Worm (Caenorhabditis elegans) whole organism, L2 larva: Measurements from ENCODE around the gene gln-2.
A peak's percentile ranks its signal among the peaks of the same experiment; 100 is the strongest.

Experiments
- F13H6.1 ChIP-seq: sonication (generic microtip); optimal IDR thresholded peaks from 2 replicates; lab custom pipeline; 2016; ENCODE audit warnings: missing genetic modification characterization, missing compliant biosample characterization
- R02D3.7 ChIP-seq: fragments of 150-350 bp; optimal IDR thresholded peaks from 2 replicates; lab custom pipeline; 2014; ENCODE audit warnings: missing biosample characterization, missing genetic modification characterization
- Y55F3AM.14 ChIP-seq: fragments of 200-800 bp; sonication (Bioruptor generic); optimal IDR thresholded peaks from 2 replicates; lab custom pipeline; 2018; ENCODE audit warnings: mild to moderate bottlenecking, missing genetic modification characterization, missing compliant biosample characterization
- ZK546.5 ChIP-seq: sonication (generic microtip); optimal IDR thresholded peaks from 2 replicates; lab custom pipeline; 2017; ENCODE audit warnings: missing biosample characterization, missing genetic modification characterization
- aly-2 ChIP-seq: fragments of 150-350 bp; optimal IDR thresholded peaks from 2 replicates; lab custom pipeline; 2014; ENCODE audit warnings: missing biosample characterization, missing genetic modification characterization
- ama-1 ChIP-seq: fragments of 150-350 bp; optimal IDR thresholded peaks from 2 replicates; lab custom pipeline; 2018; ENCODE audit warnings: inconsistent platforms
- blmp-1 ChIP-seq: sonication (generic microtip); optimal IDR thresholded peaks from 2 replicates; lab custom pipeline; 2017; ENCODE audit warnings: missing genetic modification characterization, mild to moderate bottlenecking, missing compliant biosample characterization, antibody characterized with exemption, moderate library complexity; ENCODE audit not compliant: insufficient read depth
- ceh-82 ChIP-seq: fragments of 150-350 bp; optimal IDR thresholded peaks from 2 replicates; lab custom pipeline; 2014; ENCODE audit warnings: missing biosample characterization, missing genetic modification characterization
- crh-2 ChIP-seq: sonication (generic microtip); optimal IDR thresholded peaks from 2 replicates; lab custom pipeline; 2017; ENCODE audit warnings: missing biosample characterization, missing genetic modification characterization
- dmd-4 ChIP-seq: sonication (generic microtip); optimal IDR thresholded peaks from 2 replicates; lab custom pipeline; 2017; ENCODE audit warnings: missing biosample characterization, missing genetic modification characterization
- elt-1 ChIP-seq: fragments of 150-350 bp; optimal IDR thresholded peaks from 2 replicates; lab custom pipeline; 2014; ENCODE audit warnings: missing biosample characterization, missing genetic modification characterization
- elt-3 ChIP-seq: sonication (generic microtip); optimal IDR thresholded peaks from 2 replicates; lab custom pipeline; 2017; ENCODE audit warnings: missing biosample characterization, missing genetic modification characterization
- fos-1 ChIP-seq: fragments of 150-350 bp; optimal IDR thresholded peaks from 2 replicates; lab custom pipeline; 2014; ENCODE audit warnings: missing biosample characterization, missing genetic modification characterization
- gmeb-1 ChIP-seq: fragments of 150-350 bp; optimal IDR thresholded peaks from 2 replicates; lab custom pipeline; 2014; ENCODE audit warnings: missing biosample characterization, missing genetic modification characterization
- lin-11 ChIP-seq: fragments of 150-350 bp; sonication (generic microtip); optimal IDR thresholded peaks from 2 replicates; lab custom pipeline; 2014; ENCODE audit warnings: missing biosample characterization, missing genetic modification characterization, inconsistent platforms, mixed read lengths
- lin-39 ChIP-seq: fragments of 150-350 bp; optimal IDR thresholded peaks from 2 replicates; lab custom pipeline; 2014; ENCODE audit warnings: missing biosample characterization, missing genetic modification reagents, missing genetic modification characterization
- lsy-2 ChIP-seq, 2 experiments: fragments of 150-350 bp in 1 of 2; sonication (generic microtip) in 1 of 2; optimal IDR thresholded peaks; 2 replicates each; lab custom pipeline; 2014 to 2017; ENCODE audit warnings: missing biosample characterization in 2 of 2, missing genetic modification characterization in 2 of 2
- mbf-1 ChIP-seq: sonication (generic microtip); optimal IDR thresholded peaks from 2 replicates; lab custom pipeline; 2017; ENCODE audit warnings: missing biosample characterization, missing genetic modification characterization
- mdl-1 ChIP-seq, 2 experiments: fragments of 150-350 bp in 1 of 2; sonication (generic microtip) in 1 of 2; optimal IDR thresholded peaks; 2 replicates each; lab custom pipeline; 2017; ENCODE audit warnings: missing biosample characterization in 2 of 2, missing genetic modification characterization in 2 of 2
- nhr-11 ChIP-seq: fragments of 150-350 bp; optimal IDR thresholded peaks from 2 replicates; lab custom pipeline; 2014; ENCODE audit warnings: missing biosample characterization, missing genetic modification characterization
- nhr-12 ChIP-seq: fragments of 150-350 bp; optimal IDR thresholded peaks from 2 replicates; lab custom pipeline; 2014; ENCODE audit warnings: missing biosample characterization, missing genetic modification characterization
- nhr-21 ChIP-seq: fragments of 150-350 bp; optimal IDR thresholded peaks from 2 replicates; lab custom pipeline; 2014; ENCODE audit warnings: missing biosample characterization, missing genetic modification characterization
- nhr-237 ChIP-seq: fragments of 150-350 bp; optimal IDR thresholded peaks from 2 replicates; lab custom pipeline; 2014; ENCODE audit warnings: missing biosample characterization, missing genetic modification characterization
- nhr-6 ChIP-seq: fragments of 150-350 bp; optimal IDR thresholded peaks from 2 replicates; lab custom pipeline; 2014; ENCODE audit warnings: missing biosample characterization, missing genetic modification characterization
- peb-1 ChIP-seq: fragments of 150-350 bp; optimal IDR thresholded peaks from 2 replicates; lab custom pipeline; 2014; ENCODE audit warnings: missing biosample characterization, missing genetic modification characterization
- skn-1 ChIP-seq: sonication (generic microtip); optimal IDR thresholded peaks from 2 replicates; lab custom pipeline; 2017; ENCODE audit warnings: missing biosample characterization, missing genetic modification characterization
- sma-9 ChIP-seq, 2 experiments: fragments of 150-350 bp in 1 of 2; sonication (generic microtip) in 1 of 2; optimal IDR thresholded peaks; 2 replicates each; lab custom pipeline; 2014 to 2016; ENCODE audit warnings: missing genetic modification characterization in 2 of 2, mild to moderate bottlenecking in 1 of 2, missing biosample characterization in 1 of 2, missing compliant biosample characterization in 1 of 2, missing genetic modification reagents in 1 of 2, moderate library complexity in 1 of 2
- snpc-4 ChIP-seq: fragments of 150-350 bp; optimal IDR thresholded peaks from 2 replicates; lab custom pipeline; 2014; ENCODE audit warnings: missing biosample characterization, missing genetic modification characterization
- unc-62 ChIP-seq: fragments of 150-350 bp; optimal IDR thresholded peaks from 2 replicates; lab custom pipeline; 2014; ENCODE audit warnings: missing biosample characterization, missing genetic modification reagents, missing genetic modification characterization
- ztf-1 ChIP-seq: fragments of 200-800 bp; sonication (Bioruptor generic); conservative IDR thresholded peaks from 2 replicates; pipeline ENCODE4 v1.3.6; 2022; ENCODE audit warnings: missing genetic modification characterization, missing compliant biosample characterization
- ztf-11 ChIP-seq: sonication (generic microtip); optimal IDR thresholded peaks from 2 replicates; lab custom pipeline; 2017; ENCODE audit warnings: missing biosample characterization, missing genetic modification characterization

gln-2 gene

DNA sequence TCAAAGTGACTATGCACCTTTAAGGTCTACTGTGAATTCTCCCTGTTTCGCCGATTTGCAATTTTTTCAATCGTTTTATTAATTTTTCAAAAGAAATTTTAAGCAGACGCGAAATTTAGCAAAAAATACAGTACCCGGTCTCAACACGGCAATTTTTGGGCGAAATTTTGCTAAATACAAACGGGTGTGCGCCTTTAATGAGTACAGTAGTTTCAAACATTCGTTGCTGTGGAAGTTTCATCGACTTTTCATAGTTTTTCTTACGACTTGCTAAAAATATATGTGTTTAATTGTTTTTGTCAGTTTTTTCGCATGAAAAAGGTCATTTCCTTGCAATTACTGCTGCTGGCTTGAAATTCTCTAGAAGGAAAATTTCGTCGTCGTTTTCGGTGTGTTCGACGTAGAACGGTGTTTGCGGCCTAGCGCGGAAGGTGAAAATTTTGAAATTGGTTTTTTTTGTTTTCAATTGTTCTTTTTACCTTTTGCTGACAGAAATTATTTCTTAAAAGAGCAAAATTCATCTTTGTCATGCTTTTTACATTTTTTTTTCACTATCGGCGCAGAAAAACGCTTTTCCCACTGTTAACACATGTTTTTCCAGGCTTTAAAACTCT lies 2.3 kb upstream of the gln-2 start, which contains the start of gene K03H1.7:
K03H1.7 (plus strand) TSS at position 600 of the 614 bp plus-strand sequence.
- TF ChIP-seq gmeb-1 (tag; lab: Kevin White, UChicago), result peak; percentile 54
- no peak for TF ChIP-seq peb-1 (tag; lab: Kevin White, UChicago)
- no peak for TF ChIP-seq lin-39 (tag; lab: Kevin White, UChicago)

ce11 chrIII:9941020-9941674 lies 3.5 kb downstream of the gln-2 start, which contains the start of the genes K03H1.9 and K03H1.12:
TSS of gene K03H1.9 (minus strand) at chrIII:9941490.
TSS of gene K03H1.12 (plus strand) at chrIII:9941624.
- no peak for TF ChIP-seq nhr-11 (tag; lab: Kevin White, UChicago)
- no peak for TF ChIP-seq blmp-1 (tag; lab: Kevin White, UChicago)
- TF ChIP-seq mbf-1 (tag; lab: Kevin White, UChicago), result no peak
- no peak for TF ChIP-seq nhr-21 (tag; lab: Kevin White, UChicago)
- TF ChIP-seq nhr-12 (tag; lab: Kevin White, UChicago), result no peak

- TF ChIP-seq ZK546.5 (tag; lab: Kevin White, UChicago), result no peak
- TF ChIP-seq elt-3 (tag; lab: Kevin White, UChicago), result no peak
These were observed 12.5 kb downstream of the gln-2 start, which contains the start of gene dec-7 for ce11 chrIII:9932091-9932490. TSS of gene dec-7 (plus strand) at chrIII:9932398.

DNA sequence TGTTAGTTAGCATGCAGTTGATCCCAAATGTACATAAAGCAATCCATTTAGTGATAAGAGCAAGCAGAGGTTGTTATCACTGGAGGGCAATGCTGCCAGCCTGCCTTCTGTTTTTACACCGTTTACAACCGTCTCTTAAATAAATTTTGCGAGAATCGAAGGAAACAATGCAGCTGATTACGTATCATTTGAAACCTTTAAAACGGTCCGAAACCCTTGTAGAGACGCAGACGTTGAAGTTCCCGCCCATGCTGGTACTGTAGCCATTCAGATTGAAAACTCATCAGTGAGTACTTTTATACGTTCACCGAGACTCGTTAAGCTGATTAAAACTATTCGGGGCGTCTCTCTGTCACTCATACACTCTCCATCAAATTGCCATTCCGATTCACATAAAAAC lies 14.2 kb downstream of the gln-2 start:
- peak; percentile 52 for TF ChIP-seq crh-2 (tag; lab: Kevin White, UChicago)
- peak; percentile 54 for TF ChIP-seq F13H6.1 (tag; lab: Kevin White, UChicago)
- TF ChIP-seq dmd-4 (tag; lab: Kevin White, UChicago), result no peak
- TF ChIP-seq R02D3.7 (tag; lab: Kevin White, UChicago), result no peak
- no peak for TF ChIP-seq nhr-12 (tag; lab: Kevin White, UChicago)
- no peak for TF ChIP-seq snpc-4 (tag; lab: Kevin White, UChicago)
- TF ChIP-seq elt-1 (tag; lab: Kevin White, UChicago), result no peak
- peak; percentile 43 for TF ChIP-seq sma-9 (GFP tag; optimal IDR thresholded peaks at IDR 0.05; lab: Kevin White, UChicago)
- TF ChIP-seq sma-9 (tag; optimal IDR thresholded peaks at IDR 0.05; lab: Kevin White, UChicago), result no peak
- TF ChIP-seq blmp-1 (tag; lab: Kevin White, UChicago), result no peak
- TF ChIP-seq unc-62 (GFP tag; lab: Kevin White, UChicago), result no peak
- TF ChIP-seq mdl-1 (tag; optimal IDR thresholded peaks at IDR 0.05; lab: Kevin White, UChicago), result no peak
- TF ChIP-seq lin-11 (tag; lab: Kevin White, UChicago), result no peak
- peak; percentile 2 for TF ChIP-seq gmeb-1 (tag; lab: Kevin White, UChicago)
- TF ChIP-seq ztf-1, result no peak
- TF ChIP-seq nhr-11 (tag; lab: Kevin White, UChicago), result no peak
- peak; percentile 69 for TF ChIP-seq fos-1 (tag; lab: Kevin White, UChicago)

ce11 chrIII:9929525-9929924 lies 15.1 kb downstream of the gln-2 start:
- TF ChIP-seq ztf-11 (no peak), nhr-6 (tag; lab: Kevin White, UChicago) (no peak), snpc-4 (tag; lab: Kevin White, UChicago) (no peak), ceh-82 (tag; lab: Kevin White, UChicago) (no peak), lin-39 (tag; lab: Kevin White, UChicago) (no peak), R02D3.7 (tag; lab: Kevin White, UChicago) (no peak), ZK546.5 (tag; lab: Kevin White, UChicago) (no peak), lsy-2 (tag; optimal IDR thresholded peaks at IDR 0.05; lab: Kevin White, UChicago) (no peak), skn-1 (tag; lab: Kevin White, UChicago) (no peak), nhr-12 (tag; lab: Kevin White, UChicago) (no peak), Y55F3AM.14 (GFP tag; lab: Kevin White, UChicago) (no peak), elt-1 (tag; lab: Kevin White, UChicago) (no peak), ama-1 (lab: Kevin White, UChicago) (no peak), nhr-237 (tag; lab: Kevin White, UChicago) (no peak), aly-2 (tag; lab: Kevin White, UChicago) (no peak)
- TF ChIP-seq, all 48 proteins: peak for 0
